Worm (Caenorhabditis elegans): ENCODE measurements around the gene cyn-13.

ce11 chrIV:17096168-17096567 is 20.3 kb downstream of the cyn-13 start, which contains the start of gene Y116A8C.27:
- TF ChIP-seq tbx-11 (GFP tag; IDR thresholded peaks at IDR 0.05) (no peak), ama-1 (optimal IDR thresholded peaks at IDR 0.05) (no peak), ceh-13 (GFP tag; optimal IDR thresholded peaks at IDR 0.05) (no peak), aly-1 (tag; optimal IDR thresholded peaks at IDR 0.05) (no peak)

Measured in whole organism, early embryonic.